Worm (Caenorhabditis elegans) whole organism, L1 larva: ENCODE results near the gene gstk-1.

Source experiments
- C04F5.9 ChIP-seq: sonication (generic microtip); optimal IDR thresholded peaks from 2 replicates; lab custom pipeline; 2016; ENCODE audit warnings: missing genetic modification characterization, missing compliant biosample characterization
- C34B4.2 ChIP-seq: sonication (generic microtip); optimal IDR thresholded peaks from 2 replicates; lab custom pipeline; 2017; ENCODE audit warnings: mild to moderate bottlenecking, missing genetic modification characterization, missing compliant biosample characterization
- F16B12.6 ChIP-seq: fragments of 150-350 bp; optimal IDR thresholded peaks from 2 replicates; lab custom pipeline; 2014; ENCODE audit warnings: missing biosample characterization, missing genetic modification characterization
- aha-1 ChIP-seq: fragments of 150-350 bp; optimal IDR thresholded peaks from 2 replicates; lab custom pipeline; 2014; ENCODE audit warnings: missing biosample characterization, missing genetic modification characterization
- ama-1 ChIP-seq: fragments of 150-350 bp; optimal IDR thresholded peaks from 2 replicates; lab custom pipeline; 2014
- blmp-1 ChIP-seq: fragments of 150-350 bp; optimal IDR thresholded peaks from 2 replicates; lab custom pipeline; 2014; ENCODE audit warnings: missing biosample characterization, missing genetic modification characterization
- ceh-8 ChIP-seq: fragments of 200-800 bp; sonication (Bioruptor generic); optimal IDR thresholded peaks from 2 replicates; lab custom pipeline; 2018; ENCODE audit warnings: mild to moderate bottlenecking, missing genetic modification characterization, moderate library complexity, missing compliant biosample characterization
- ceh-90 ChIP-seq: sonication (generic microtip); optimal IDR thresholded peaks from 2 replicates; lab custom pipeline; 2016; ENCODE audit warnings: missing genetic modification characterization, missing compliant biosample characterization
- elt-2 ChIP-seq: sonication (generic microtip); optimal IDR thresholded peaks from 2 replicates; lab custom pipeline; 2016; ENCODE audit warnings: missing genetic modification characterization, mild to moderate bottlenecking, inconsistent platforms, missing compliant biosample characterization, missing genetic modification reagents
- ets-5 ChIP-seq: fragments of 200-800 bp; sonication (Bioruptor generic); IDR thresholded peaks from 2 replicates; pipeline ENCODE4 v1.3.6; 2022; ENCODE audit warnings: missing genetic modification characterization, missing compliant biosample characterization
- hlh-17 ChIP-seq: fragments of 200-800 bp; sonication (Bioruptor generic); optimal IDR thresholded peaks from 2 replicates; lab custom pipeline; 2018; ENCODE audit warnings: missing genetic modification characterization, mild to moderate bottlenecking, missing compliant biosample characterization, moderate library complexity, borderline replicate concordance
- hlh-4 ChIP-seq: sonication (generic microtip); optimal IDR thresholded peaks from 2 replicates; lab custom pipeline; 2016; ENCODE audit warnings: mild to moderate bottlenecking, missing genetic modification characterization, missing compliant biosample characterization
- irx-1 ChIP-seq: sonication (generic microtip); optimal IDR thresholded peaks from 2 replicates; lab custom pipeline; 2016; ENCODE audit warnings: missing genetic modification characterization, missing compliant biosample characterization
- isw-1 ChIP-seq: fragments of 200-800 bp; sonication (Bioruptor generic); IDR thresholded peaks from 2 replicates; pipeline ENCODE4 v1.3.6; 2022; ENCODE audit warnings: missing genetic modification characterization, missing compliant biosample characterization
- lin-15B ChIP-seq: fragments of 150-350 bp; sonication (generic microtip); optimal IDR thresholded peaks from 3 replicates; lab custom pipeline; 2014; ENCODE audit warnings: missing biosample characterization, missing genetic modification characterization
- lin-35 ChIP-seq, 2 experiments: fragments of 150-350 bp; optimal IDR thresholded peaks; 2 replicates each; lab custom pipeline; 2014; ENCODE audit warnings: missing biosample characterization in 2 of 2, missing genetic modification characterization in 2 of 2, missing genetic modification reagents in 2 of 2
- mdl-1 ChIP-seq, 2 experiments: fragments of 150-350 bp; optimal IDR thresholded peaks; 2 replicates each; lab custom pipeline; 2014 to 2017; ENCODE audit warnings: missing biosample characterization in 2 of 2, missing genetic modification characterization in 2 of 2, inconsistent platforms in 1 of 2
- mef-2 ChIP-seq: fragments of 150-350 bp; optimal IDR thresholded peaks from 2 replicates; lab custom pipeline; 2014; ENCODE audit warnings: missing biosample characterization, missing genetic modification characterization
- nhr-19 ChIP-seq: fragments of 200-800 bp; sonication (Bioruptor generic); conservative IDR thresholded peaks from 2 replicates; pipeline ENCODE4 v1.3.6; 2022; ENCODE audit warnings: missing genetic modification characterization, missing compliant biosample characterization
- nhr-20 ChIP-seq: sonication (generic microtip); optimal IDR thresholded peaks from 2 replicates; lab custom pipeline; 2016; ENCODE audit warnings: mild to moderate bottlenecking, missing genetic modification characterization, missing compliant biosample characterization
- nhr-28 ChIP-seq: fragments of 150-350 bp; optimal IDR thresholded peaks from 2 replicates; lab custom pipeline; 2014; ENCODE audit warnings: missing biosample characterization, missing genetic modification characterization
- nhr-85 ChIP-seq: sonication (generic microtip); peaks from one replicate; lab custom pipeline; 2016; ENCODE audit warnings: missing genetic modification characterization, inconsistent platforms, missing compliant biosample characterization
- nhr-90 ChIP-seq: sonication (generic microtip); optimal IDR thresholded peaks from 2 replicates; lab custom pipeline; 2016; ENCODE audit warnings: mild to moderate bottlenecking, missing genetic modification characterization, missing compliant biosample characterization; ENCODE audit not compliant: poor library complexity
- pqm-1 ChIP-seq: sonication (generic microtip); optimal IDR thresholded peaks from 3 replicates; lab custom pipeline; 2017; ENCODE audit warnings: missing biosample characterization, missing genetic modification characterization
- rnt-1 ChIP-seq: sonication (generic microtip); optimal IDR thresholded peaks from 2 replicates; lab custom pipeline; 2016; ENCODE audit warnings: mild to moderate bottlenecking, missing genetic modification characterization, moderate library complexity, missing compliant biosample characterization
- skn-1 ChIP-seq: fragments of 150-350 bp; optimal IDR thresholded peaks from 2 replicates; lab custom pipeline; 2014; ENCODE audit warnings: missing biosample characterization, missing genetic modification characterization
- snu-23 ChIP-seq: sonication (generic microtip); optimal IDR thresholded peaks from 2 replicates; lab custom pipeline; 2016; ENCODE audit warnings: missing genetic modification characterization, missing compliant biosample characterization
- sptf-1 ChIP-seq: fragments of 150-350 bp; optimal IDR thresholded peaks from 2 replicates; lab custom pipeline; 2014; ENCODE audit warnings: missing biosample characterization, missing genetic modification characterization
- swsn-7 ChIP-seq: sonication (generic microtip); optimal IDR thresholded peaks from 2 replicates; lab custom pipeline; 2016; ENCODE audit warnings: missing genetic modification characterization, missing compliant biosample characterization
- vab-15 ChIP-seq: sonication (generic microtip); optimal IDR thresholded peaks from 2 replicates; lab custom pipeline; 2017; ENCODE audit warnings: missing genotype, mild to moderate bottlenecking, missing genetic modification characterization, missing compliant biosample characterization
- zag-1 ChIP-seq: fragments of 150-350 bp; optimal IDR thresholded peaks from 2 replicates; lab custom pipeline; 2014; ENCODE audit warnings: missing biosample characterization, missing genetic modification characterization
- ztf-4 ChIP-seq: fragments of 150-350 bp; optimal IDR thresholded peaks from 2 replicates; lab custom pipeline; 2014; ENCODE audit warnings: missing biosample characterization, missing genetic modification characterization

gstk-1 gene

ce11 chrII:9656210-9656755, at the start of gene gstk-1 (continued):
- TF ChIP-seq C04F5.9 (tag; lab: Kevin White, UChicago) (no peak), ceh-90 (tag; lab: Kevin White, UChicago) (no peak), nhr-85 (peak; percentile 78)

ce11 chrII:9607137-9607536, 49.4 kb upstream of the gstk-1 start:
- no peak for TF ChIP-seq vab-15 (tag; lab: Kevin White, UChicago)
- TF ChIP-seq F16B12.6 (tag; lab: Kevin White, UChicago), result no peak
- peak; percentile 63 for TF ChIP-seq elt-2 (tag; lab: Kevin White, UChicago)
- TF ChIP-seq ets-5 (GFP tag; lab: Robert Waterston, UW), result no peak
- peak in 1 of 2 experiments; percentile 3 for TF ChIP-seq lin-35 (GFP tag; optimal IDR thresholded peaks at IDR 0.05; lab: Kevin White, UChicago)
- no peak for TF ChIP-seq swsn-7
- no peak for TF ChIP-seq pqm-1
- no peak for TF ChIP-seq C34B4.2 (tag; lab: Kevin White, UChicago)
- no peak for TF ChIP-seq mdl-1 (tag; optimal IDR thresholded peaks at IDR 0.05; lab: Kevin White, UChicago)
- TF ChIP-seq hlh-4 (tag; lab: Kevin White, UChicago), result no peak
- TF ChIP-seq nhr-90 (tag; lab: Kevin White, UChicago), result no peak
- no peak for TF ChIP-seq irx-1 (tag; lab: Kevin White, UChicago)
- no peak for TF ChIP-seq ama-1 (lab: Kevin White, UChicago)
- no peak for TF ChIP-seq sptf-1 (tag; lab: Kevin White, UChicago)
- no peak for TF ChIP-seq zag-1 (tag; lab: Kevin White, UChicago)
- peak; percentile 62 for TF ChIP-seq nhr-19 (GFP tag; lab: Robert Waterston, UW)

- TF ChIP-seq snu-23 (GFP tag; lab: Kevin White, UChicago), result no peak
- TF ChIP-seq, all 84 proteins: peak for 0
These were observed 47.2 kb upstream of the gstk-1 start, which contains the start of gene pap-2 for ce11 chrII:9609296-9609695. Gene pap-2 (minus strand): TSS chrII:9609396.

ce11 chrII:9611347-9611923, 45.1 kb upstream of the gstk-1 start, which contains the start of the genes T15H9.5 and T15H9.4:
Gene T15H9.5 (minus strand): TSS chrII:9611447.
Gene T15H9.4 (plus strand): TSS chrII:9611873.
- TF ChIP-seq skn-1 (tag; lab: Kevin White, UChicago) (no peak), ztf-4 (tag; lab: Kevin White, UChicago) (no peak), blmp-1 (tag; lab: Kevin White, UChicago) (no peak), ceh-8 (GFP tag; lab: Kevin White, UChicago) (no peak), aha-1 (tag; lab: Kevin White, UChicago) (no peak), hlh-17 (GFP tag; lab: Kevin White, UChicago) (no peak), sptf-1 (tag; lab: Kevin White, UChicago) (no peak), mef-2 (tag; lab: Kevin White, UChicago) (no peak), ets-5 (GFP tag; lab: Robert Waterston, UW) (no peak), rnt-1 (tag; lab: Kevin White, UChicago) (no peak), lin-15B (tag; lab: Kevin White, UChicago) (no peak), mdl-1 (tag; optimal IDR thresholded peaks at IDR 0.05; lab: Kevin White, UChicago) (no peak), hlh-4 (tag; lab: Kevin White, UChicago) (no peak), nhr-20 (no peak)

- TF ChIP-seq elt-2 (tag; lab: Kevin White, UChicago) (no peak), nhr-28 (tag; lab: Kevin White, UChicago) (no peak), isw-1 (GFP tag; lab: Robert Waterston, UW) (no peak), nhr-85 (no peak)
These were observed 41.8 kb upstream of the gstk-1 start, which contains the start of gene hlh-6 for ce11 chrII:9614728-9615127. Gene hlh-6 (minus strand): TSS chrII:9614828.
